Fruit fly (Drosophila melanogaster) whole organism, wandering third instar larva: ENCODE data around the gene CG2924.

Experiments used
- Abd-B ChIP-seq: fragments of >200 bp; optimal IDR thresholded peaks from 2 replicates; lab custom pipeline; 2017; ENCODE audit warnings: missing biosample characterization, missing genetic modification characterization
- Dfd ChIP-seq: fragments of >200 bp; optimal IDR thresholded peaks from 2 replicates; lab custom pipeline; 2017; ENCODE audit warnings: missing biosample characterization, missing genetic modification characterization
- GATAd ChIP-seq: sonication (Bioruptor generic); optimal IDR thresholded peaks from 2 replicates; lab custom pipeline; 2016; ENCODE audit warnings: missing biosample characterization, missing genetic modification characterization
- Myc ChIP-seq: fragments of >200 bp; optimal IDR thresholded peaks from 2 replicates; lab custom pipeline; 2017
- Rel ChIP-seq, 2 experiments: fragments of 200-800 bp; sonication (Bioruptor generic) in 1 of 2; optimal IDR thresholded peaks; 2 replicates in 1 of 2; 3 replicates in 1 of 2; lab custom pipeline; 2016 to 2019; ENCODE audit warnings: mild to moderate bottlenecking in 2 of 2, missing biosample characterization in 2 of 2, missing genetic modification characterization in 2 of 2, moderate library complexity in 1 of 2
- h ChIP-seq: fragments of 200-800 bp; sonication (Bioruptor generic); optimal IDR thresholded peaks from 3 replicates; lab custom pipeline; 2016; ENCODE audit warnings: missing biosample characterization, mild to moderate bottlenecking, missing genetic modification characterization
- lola ChIP-seq: fragments of >200 bp; optimal IDR thresholded peaks from 2 replicates; lab custom pipeline; 2017; ENCODE audit warnings: missing biosample characterization, missing genetic modification characterization
- psq ChIP-seq: fragments of 200-800 bp; sonication (Bioruptor generic); optimal IDR thresholded peaks from 3 replicates; lab custom pipeline; 2017; ENCODE audit warnings: missing biosample characterization, mild to moderate bottlenecking, missing genetic modification characterization, moderate library complexity
- rgr ChIP-seq: fragments of 200-800 bp; sonication (Bioruptor generic); optimal IDR thresholded peaks from 3 replicates; lab custom pipeline; 2016; ENCODE audit warnings: missing biosample characterization, mild to moderate bottlenecking, missing genetic modification characterization
- usp ChIP-seq: fragments of >200 bp; optimal IDR thresholded peaks from 2 replicates; lab custom pipeline; 2017; ENCODE audit warnings: missing biosample characterization, missing genetic modification characterization

DNA sequence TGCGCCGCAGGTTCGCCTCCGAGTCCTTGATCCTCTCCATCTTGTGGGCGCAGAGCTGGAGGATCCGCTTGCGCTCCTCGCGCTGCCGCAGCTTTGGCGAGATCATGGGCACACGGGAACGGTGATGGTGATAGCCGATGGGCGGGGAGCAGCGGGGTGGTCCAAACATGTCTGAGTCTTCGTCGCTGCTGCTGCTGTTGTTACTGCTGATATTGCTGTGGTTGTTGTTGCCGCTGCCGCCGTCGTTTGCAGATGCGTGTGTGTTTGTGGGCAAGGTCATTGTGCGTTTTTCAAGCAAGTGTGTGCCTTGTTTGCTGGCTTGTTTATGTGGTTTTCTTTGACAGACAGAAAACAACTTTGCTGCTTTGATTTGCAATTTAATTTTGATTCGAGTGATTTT, 21.8 kb upstream of the CG2924 start:
- TF ChIP-seq rgr (GFP tag; lab: Kevin White, UChicago) (no peak), Dfd (GFP tag; lab: Kevin White, UChicago) (no peak), h (GFP tag; lab: Kevin White, UChicago) (no peak), lola (GFP tag; lab: Kevin White, UChicago) (no peak), psq (GFP tag; lab: Kevin White, UChicago) (no peak), usp (GFP tag; lab: Kevin White, UChicago) (no peak), Myc (lab: Kevin White, UChicago) (no peak), Rel (GFP tag; optimal IDR thresholded peaks at IDR 0.05; lab: Kevin White, UChicago) (no peak), Rel (tag; optimal IDR thresholded peaks at IDR 0.05; lab: Kevin White, UChicago) (no peak), GATAd (GFP tag; lab: Kevin White, UChicago) (no peak), Abd-B (GFP tag; lab: Kevin White, UChicago) (no peak)
